Worm (Caenorhabditis elegans) whole organism, L3 larva: ENCODE results near the gene rfl-1.

ENCODE experiments used
- R02D3.7 ChIP-seq: fragments of 150-350 bp; optimal IDR thresholded peaks from 2 replicates; lab custom pipeline; 2014; ENCODE audit warnings: missing biosample characterization, missing genetic modification characterization
- ZK546.5 ChIP-seq: sonication (generic microtip); optimal IDR thresholded peaks from 2 replicates; lab custom pipeline; 2017; ENCODE audit warnings: missing biosample characterization, missing genetic modification characterization
- ama-1 ChIP-seq: fragments of 150-350 bp; optimal IDR thresholded peaks from 2 replicates; lab custom pipeline; 2018
- ceh-28 ChIP-seq: fragments of 150-350 bp; optimal IDR thresholded peaks from 2 replicates; lab custom pipeline; 2014; ENCODE audit warnings: missing biosample characterization, missing genetic modification reagents, missing genetic modification characterization
- ceh-82 ChIP-seq: fragments of 150-350 bp; optimal IDR thresholded peaks from 2 replicates; lab custom pipeline; 2014; ENCODE audit warnings: missing biosample characterization, missing genetic modification characterization
- ceh-9 ChIP-seq: sonication (generic microtip); optimal IDR thresholded peaks from 2 replicates; lab custom pipeline; 2018; ENCODE audit warnings: missing biosample characterization, missing genetic modification characterization
- egl-27 ChIP-seq: sonication (generic microtip); optimal IDR thresholded peaks from 4 replicates; lab custom pipeline; 2017; ENCODE audit warnings: missing biosample characterization, missing genetic modification reagents, missing genetic modification characterization
- egl-5 ChIP-seq: fragments of 150-350 bp; optimal IDR thresholded peaks from 2 replicates; lab custom pipeline; 2017; ENCODE audit warnings: missing biosample characterization, missing genetic modification reagents, missing genetic modification characterization, inconsistent platforms
- elt-1 ChIP-seq: fragments of 150-350 bp; optimal IDR thresholded peaks from 2 replicates; lab custom pipeline; 2014; ENCODE audit warnings: missing biosample characterization, missing genetic modification characterization
- elt-2 ChIP-seq: sonication (generic microtip); optimal IDR thresholded peaks from 2 replicates; lab custom pipeline; 2016; ENCODE audit warnings: missing genetic modification reagents, mild to moderate bottlenecking, missing genetic modification characterization, missing compliant biosample characterization
- elt-3 ChIP-seq, 3 experiments: fragments of 150-350 bp in 1 of 3; sonication (generic microtip) in 2 of 3; optimal IDR thresholded peaks; 2 replicates in 2 of 3; 4 replicates in 1 of 3; lab custom pipeline; 2014 to 2017; ENCODE audit warnings: missing biosample characterization in 3 of 3, missing genetic modification characterization in 3 of 3
- eor-1 ChIP-seq, 2 experiments: fragments of 150-350 bp; optimal IDR thresholded peaks; 2 replicates each; lab custom pipeline; 2014 to 2018; ENCODE audit warnings: missing biosample characterization in 2 of 2, missing genetic modification characterization in 2 of 2
- fkh-10 ChIP-seq: sonication (generic microtip); optimal IDR thresholded peaks from 2 replicates; lab custom pipeline; 2017; ENCODE audit warnings: missing biosample characterization, missing genetic modification reagents, missing genetic modification characterization
- fkh-2 ChIP-seq: fragments of 150-350 bp; optimal IDR thresholded peaks from 2 replicates; lab custom pipeline; 2014; ENCODE audit warnings: missing biosample characterization, missing genetic modification reagents, missing genetic modification characterization
- fos-1 ChIP-seq: fragments of 150-350 bp; optimal IDR thresholded peaks from 2 replicates; lab custom pipeline; 2014; ENCODE audit warnings: missing biosample characterization, missing genetic modification characterization
- hmg-11 ChIP-seq: sonication (generic microtip); optimal IDR thresholded peaks from 2 replicates; lab custom pipeline; 2016; ENCODE audit warnings: missing genetic modification characterization, missing compliant biosample characterization
- jun-1 ChIP-seq: fragments of 150-350 bp; optimal IDR thresholded peaks from 2 replicates; lab custom pipeline; 2014; ENCODE audit warnings: missing biosample characterization, missing genetic modification reagents, missing genetic modification characterization
- lin-15B ChIP-seq: fragments of 150-350 bp; optimal IDR thresholded peaks from 2 replicates; lab custom pipeline; 2014; ENCODE audit warnings: missing biosample characterization, missing genetic modification characterization
- lin-39 ChIP-seq: fragments of 150-350 bp; optimal IDR thresholded peaks from 2 replicates; lab custom pipeline; 2018; ENCODE audit warnings: missing biosample characterization, missing genetic modification reagents, missing genetic modification characterization
- lsy-12 ChIP-seq: sonication (generic microtip); optimal IDR thresholded peaks from 2 replicates; lab custom pipeline; 2016; ENCODE audit warnings: mild to moderate bottlenecking, missing genetic modification characterization, missing compliant biosample characterization
- mdl-1 ChIP-seq: fragments of 150-350 bp; optimal IDR thresholded peaks from 2 replicates; lab custom pipeline; 2014; ENCODE audit warnings: missing biosample characterization, missing genetic modification characterization
- nfya-1 ChIP-seq: sonication (generic microtip); optimal IDR thresholded peaks from 2 replicates; lab custom pipeline; 2017; ENCODE audit warnings: missing genetic modification characterization, mild to moderate bottlenecking, missing compliant biosample characterization, antibody characterized with exemption, moderate library complexity; ENCODE audit not compliant: insufficient read depth
- nhr-11 ChIP-seq: fragments of 150-350 bp; optimal IDR thresholded peaks from 2 replicates; lab custom pipeline; 2014; ENCODE audit warnings: missing biosample characterization, missing genetic modification characterization
- nhr-12 ChIP-seq: fragments of 150-350 bp; optimal IDR thresholded peaks from 2 replicates; lab custom pipeline; 2014; ENCODE audit warnings: missing biosample characterization, missing genetic modification characterization
- nhr-23 ChIP-seq: fragments of 150-350 bp; optimal IDR thresholded peaks from 2 replicates; lab custom pipeline; 2014; ENCODE audit warnings: missing biosample characterization, missing genetic modification reagents, missing genetic modification characterization
- nhr-237 ChIP-seq: fragments of 150-350 bp; optimal IDR thresholded peaks from 2 replicates; lab custom pipeline; 2014; ENCODE audit warnings: missing biosample characterization, missing genetic modification characterization
- nhr-25 ChIP-seq: sonication (generic microtip); optimal IDR thresholded peaks from 2 replicates; lab custom pipeline; 2017; ENCODE audit warnings: missing biosample characterization, missing genetic modification characterization
- nhr-28 ChIP-seq: fragments of 150-350 bp; optimal IDR thresholded peaks from 2 replicates; lab custom pipeline; 2014; ENCODE audit warnings: missing biosample characterization, missing genetic modification characterization
- nhr-67 ChIP-seq: fragments of 150-350 bp; optimal IDR thresholded peaks from 2 replicates; lab custom pipeline; 2014; ENCODE audit warnings: missing biosample characterization, missing genetic modification characterization
- nhr-76 ChIP-seq: fragments of 150-350 bp; sonication (generic microtip); optimal IDR thresholded peaks from 5 replicates; lab custom pipeline; 2014; ENCODE audit warnings: missing biosample characterization, missing genetic modification characterization
- nhr-77 ChIP-seq: fragments of 150-350 bp; optimal IDR thresholded peaks from 2 replicates; lab custom pipeline; 2014; ENCODE audit warnings: missing biosample characterization, missing genetic modification characterization
- pha-4 ChIP-seq: fragments of 150-350 bp; optimal IDR thresholded peaks from 2 replicates; lab custom pipeline; 2014; ENCODE audit warnings: missing biosample characterization, missing genetic modification reagents, missing genetic modification characterization
- pqm-1 ChIP-seq: fragments of 150-350 bp; optimal IDR thresholded peaks from 2 replicates; lab custom pipeline; 2017; ENCODE audit warnings: missing biosample characterization, missing genetic modification characterization, inconsistent platforms
- sea-2 ChIP-seq: fragments of 150-350 bp; sonication (generic microtip); optimal IDR thresholded peaks from 4 replicates; lab custom pipeline; 2014; ENCODE audit warnings: missing biosample characterization, missing genetic modification reagents, missing genetic modification characterization
- snpc-4 ChIP-seq: fragments of 150-350 bp; optimal IDR thresholded peaks from 2 replicates; lab custom pipeline; 2014; ENCODE audit warnings: missing biosample characterization, missing genetic modification characterization
- tbx-2 ChIP-seq: sonication (generic microtip); optimal IDR thresholded peaks from 2 replicates; lab custom pipeline; 2016; ENCODE audit warnings: mild to moderate bottlenecking, missing genetic modification characterization, missing compliant biosample characterization
- unc-39 ChIP-seq: sonication (generic microtip); optimal IDR thresholded peaks from 4 replicates; lab custom pipeline; 2017; ENCODE audit warnings: missing biosample characterization, missing genetic modification characterization
- unc-62 ChIP-seq: fragments of 150-350 bp; sonication (generic microtip); optimal IDR thresholded peaks from 4 replicates; lab custom pipeline; 2014; ENCODE audit warnings: missing biosample characterization, missing genetic modification reagents, missing genetic modification characterization
- zag-1 ChIP-seq: fragments of 150-350 bp; optimal IDR thresholded peaks from 2 replicates; lab custom pipeline; 2014; ENCODE audit warnings: missing biosample characterization, missing genetic modification characterization
- ztf-11 ChIP-seq: fragments of 150-350 bp; optimal IDR thresholded peaks from 2 replicates; lab custom pipeline; 2014; ENCODE audit warnings: missing biosample characterization, missing genetic modification characterization
- ztf-4 ChIP-seq: fragments of 150-350 bp; optimal IDR thresholded peaks from 2 replicates; lab custom pipeline; 2014; ENCODE audit warnings: missing biosample characterization, missing genetic modification characterization

rfl-1 gene

ce11 chrIII:6988060-6988459 is 32.9 kb upstream of the rfl-1 start:
- TF ChIP-seq jun-1 (no peak), nhr-23 (tag; lab: Kevin White, UChicago) (no peak), pqm-1 (tag; lab: Kevin White, UChicago) (peak; percentile 2), zag-1 (tag; lab: Kevin White, UChicago) (no peak), nhr-25 (tag; lab: Kevin White, UChicago) (no peak), pha-4 (tag; lab: Kevin White, UChicago) (no peak), fkh-2 (tag; lab: Kevin White, UChicago) (no peak), snpc-4 (no peak), ZK546.5 (tag; lab: Kevin White, UChicago) (no peak), egl-5 (peak; percentile 76), R02D3.7 (tag; lab: Kevin White, UChicago) (no peak), egl-27 (tag; lab: Kevin White, UChicago) (no peak), nhr-77 (tag; lab: Kevin White, UChicago) (no peak), eor-1 (tag; optimal IDR thresholded peaks at IDR 0.05; lab: Kevin White, UChicago) (no peak), nhr-11 (peak; percentile 74), lin-39 (tag; lab: Kevin White, UChicago) (peak; percentile 92), mdl-1 (tag; lab: Kevin White, UChicago) (no peak), ceh-82 (no peak), nfya-1 (peak; percentile 43), nhr-237 (tag; lab: Kevin White, UChicago) (no peak), lin-15B (no peak), elt-3 (tag; optimal IDR thresholded peaks at IDR 0.05; lab: Kevin White, UChicago) (no peak), nhr-28 (no peak), unc-62 (GFP tag; lab: Kevin White, UChicago) (peak; percentile 44), ceh-9 (tag; lab: Kevin White, UChicago) (no peak), unc-39 (tag; lab: Kevin White, UChicago) (no peak)

ce11 chrIII:6989201-6989600 is 31.8 kb upstream of the rfl-1 start:
- peak; percentile 69 for TF ChIP-seq elt-2 (tag; lab: Kevin White, UChicago)
- TF ChIP-seq pqm-1 (tag; lab: Kevin White, UChicago), result peak; percentile 21
- TF ChIP-seq ZK546.5 (tag; lab: Kevin White, UChicago), result no peak
- no peak for TF ChIP-seq fkh-10 (GFP tag; lab: Kevin White, UChicago)
- TF ChIP-seq nhr-67 (tag; lab: Kevin White, UChicago), result no peak
- TF ChIP-seq pha-4 (tag; lab: Kevin White, UChicago), result peak; percentile 92
- TF ChIP-seq fos-1 (tag; lab: Kevin White, UChicago), result no peak
- TF ChIP-seq snpc-4, result no peak
- TF ChIP-seq, all 47 proteins: peak for 3

ce11 chrIII:6989900-6990299 is 31.1 kb upstream of the rfl-1 start, which contains the start of gene prk-1:
Gene prk-1 (plus strand): TSS chrIII:6990168.
- TF ChIP-seq elt-1 (tag; lab: Kevin White, UChicago), result peak; percentile 32
- no peak for TF ChIP-seq ztf-4 (tag; lab: Kevin White, UChicago)
- TF ChIP-seq fkh-10 (GFP tag; lab: Kevin White, UChicago), result no peak
- no peak for TF ChIP-seq ceh-82
- TF ChIP-seq snpc-4, result no peak

ce11 chrIII:6991465-6991864 is 29.5 kb upstream of the rfl-1 start:
- TF ChIP-seq lsy-12 (tag; lab: Kevin White, UChicago) (no peak), ceh-28 (tag; lab: Kevin White, UChicago) (no peak), pqm-1 (tag; lab: Kevin White, UChicago) (peak; percentile 73), nhr-28 (no peak), jun-1 (no peak), elt-2 (tag; lab: Kevin White, UChicago) (peak; percentile 83), nhr-77 (tag; lab: Kevin White, UChicago) (no peak), ztf-11 (tag; lab: Kevin White, UChicago) (no peak), R02D3.7 (tag; lab: Kevin White, UChicago) (no peak), tbx-2 (tag; lab: Kevin White, UChicago) (no peak), ztf-4 (tag; lab: Kevin White, UChicago) (no peak), fkh-2 (tag; lab: Kevin White, UChicago) (no peak), nhr-237 (tag; lab: Kevin White, UChicago) (no peak), nhr-76 (no peak), nhr-23 (tag; lab: Kevin White, UChicago) (no peak), fos-1 (tag; lab: Kevin White, UChicago) (no peak), sea-2 (GFP tag; lab: Kevin White, UChicago) (no peak), ceh-82 (no peak), lin-15B (no peak), unc-39 (tag; lab: Kevin White, UChicago) (no peak), nhr-12 (no peak), unc-62 (GFP tag; lab: Kevin White, UChicago) (no peak), fkh-10 (GFP tag; lab: Kevin White, UChicago) (no peak), ama-1 (lab: Kevin White, UChicago) (peak; percentile 57), nfya-1 (peak; percentile 1), eor-1 (tag; optimal IDR thresholded peaks at IDR 0.05; lab: Kevin White, UChicago) (no peak), ceh-9 (tag; lab: Kevin White, UChicago) (no peak), hmg-11 (tag; lab: Kevin White, UChicago) (no peak), pha-4 (tag; lab: Kevin White, UChicago) (peak; percentile 65), ZK546.5 (tag; lab: Kevin White, UChicago) (no peak), zag-1 (tag; lab: Kevin White, UChicago) (no peak)
